Worm (Caenorhabditis elegans) whole organism, L3 larva: ENCODE data around the gene R07E4.3.

Source experiments
- ZK546.5 ChIP-seq: sonication (generic microtip); optimal IDR thresholded peaks from 2 replicates; lab custom pipeline; 2017; ENCODE audit warnings: missing biosample characterization, missing genetic modification characterization
- aly-2 ChIP-seq: fragments of 150-350 bp; optimal IDR thresholded peaks from 2 replicates; lab custom pipeline; 2014; ENCODE audit warnings: missing biosample characterization, missing genetic modification characterization
- ceh-16 ChIP-seq: sonication (generic microtip); optimal IDR thresholded peaks from 2 replicates; lab custom pipeline; 2017; ENCODE audit warnings: missing biosample characterization, missing genetic modification characterization
- ceh-28 ChIP-seq: fragments of 150-350 bp; optimal IDR thresholded peaks from 2 replicates; lab custom pipeline; 2014; ENCODE audit warnings: missing biosample characterization, missing genetic modification reagents, missing genetic modification characterization
- egl-5 ChIP-seq: fragments of 150-350 bp; optimal IDR thresholded peaks from 2 replicates; lab custom pipeline; 2017; ENCODE audit warnings: missing biosample characterization, missing genetic modification reagents, missing genetic modification characterization, inconsistent platforms
- elt-2 ChIP-seq: sonication (generic microtip); optimal IDR thresholded peaks from 2 replicates; lab custom pipeline; 2016; ENCODE audit warnings: missing genetic modification reagents, mild to moderate bottlenecking, missing genetic modification characterization, missing compliant biosample characterization
- eor-1 ChIP-seq, 2 experiments: fragments of 150-350 bp; optimal IDR thresholded peaks; 2 replicates each; lab custom pipeline; 2014 to 2018; ENCODE audit warnings: missing biosample characterization in 2 of 2, missing genetic modification characterization in 2 of 2
- fkh-10 ChIP-seq: sonication (generic microtip); optimal IDR thresholded peaks from 2 replicates; lab custom pipeline; 2017; ENCODE audit warnings: missing biosample characterization, missing genetic modification reagents, missing genetic modification characterization
- hmg-11 ChIP-seq: sonication (generic microtip); optimal IDR thresholded peaks from 2 replicates; lab custom pipeline; 2016; ENCODE audit warnings: missing genetic modification characterization, missing compliant biosample characterization
- jun-1 ChIP-seq: fragments of 150-350 bp; optimal IDR thresholded peaks from 2 replicates; lab custom pipeline; 2014; ENCODE audit warnings: missing biosample characterization, missing genetic modification reagents, missing genetic modification characterization
- lin-15B ChIP-seq: fragments of 150-350 bp; optimal IDR thresholded peaks from 2 replicates; lab custom pipeline; 2014; ENCODE audit warnings: missing biosample characterization, missing genetic modification characterization
- lin-39 ChIP-seq: fragments of 150-350 bp; optimal IDR thresholded peaks from 2 replicates; lab custom pipeline; 2018; ENCODE audit warnings: missing biosample characterization, missing genetic modification reagents, missing genetic modification characterization
- mml-1 ChIP-seq: fragments of 150-350 bp; sonication (generic microtip); optimal IDR thresholded peaks from 3 replicates; lab custom pipeline; 2014; ENCODE audit warnings: missing biosample characterization, missing genetic modification characterization
- nfya-1 ChIP-seq: sonication (generic microtip); optimal IDR thresholded peaks from 2 replicates; lab custom pipeline; 2017; ENCODE audit warnings: missing genetic modification characterization, mild to moderate bottlenecking, missing compliant biosample characterization, antibody characterized with exemption, moderate library complexity; ENCODE audit not compliant: insufficient read depth
- nhr-11 ChIP-seq: fragments of 150-350 bp; optimal IDR thresholded peaks from 2 replicates; lab custom pipeline; 2014; ENCODE audit warnings: missing biosample characterization, missing genetic modification characterization
- nhr-43 ChIP-seq: sonication (generic microtip); optimal IDR thresholded peaks from 2 replicates; lab custom pipeline; 2016; ENCODE audit warnings: mild to moderate bottlenecking, missing genetic modification characterization, missing compliant biosample characterization; ENCODE audit not compliant: poor library complexity, severe bottlenecking
- nhr-67 ChIP-seq: fragments of 150-350 bp; optimal IDR thresholded peaks from 2 replicates; lab custom pipeline; 2014; ENCODE audit warnings: missing biosample characterization, missing genetic modification characterization
- nhr-77 ChIP-seq: fragments of 150-350 bp; optimal IDR thresholded peaks from 2 replicates; lab custom pipeline; 2014; ENCODE audit warnings: missing biosample characterization, missing genetic modification characterization
- pha-4 ChIP-seq: fragments of 150-350 bp; optimal IDR thresholded peaks from 2 replicates; lab custom pipeline; 2014; ENCODE audit warnings: missing biosample characterization, missing genetic modification reagents, missing genetic modification characterization
- pqm-1 ChIP-seq: fragments of 150-350 bp; optimal IDR thresholded peaks from 2 replicates; lab custom pipeline; 2017; ENCODE audit warnings: missing biosample characterization, missing genetic modification characterization, inconsistent platforms
- snpc-4 ChIP-seq: fragments of 150-350 bp; optimal IDR thresholded peaks from 2 replicates; lab custom pipeline; 2014; ENCODE audit warnings: missing biosample characterization, missing genetic modification characterization
- unc-62 ChIP-seq: fragments of 150-350 bp; sonication (generic microtip); optimal IDR thresholded peaks from 4 replicates; lab custom pipeline; 2014; ENCODE audit warnings: missing biosample characterization, missing genetic modification reagents, missing genetic modification characterization
- ztf-4 ChIP-seq: fragments of 150-350 bp; optimal IDR thresholded peaks from 2 replicates; lab custom pipeline; 2014; ENCODE audit warnings: missing biosample characterization, missing genetic modification characterization

The R07E4.3 gene

DNA sequence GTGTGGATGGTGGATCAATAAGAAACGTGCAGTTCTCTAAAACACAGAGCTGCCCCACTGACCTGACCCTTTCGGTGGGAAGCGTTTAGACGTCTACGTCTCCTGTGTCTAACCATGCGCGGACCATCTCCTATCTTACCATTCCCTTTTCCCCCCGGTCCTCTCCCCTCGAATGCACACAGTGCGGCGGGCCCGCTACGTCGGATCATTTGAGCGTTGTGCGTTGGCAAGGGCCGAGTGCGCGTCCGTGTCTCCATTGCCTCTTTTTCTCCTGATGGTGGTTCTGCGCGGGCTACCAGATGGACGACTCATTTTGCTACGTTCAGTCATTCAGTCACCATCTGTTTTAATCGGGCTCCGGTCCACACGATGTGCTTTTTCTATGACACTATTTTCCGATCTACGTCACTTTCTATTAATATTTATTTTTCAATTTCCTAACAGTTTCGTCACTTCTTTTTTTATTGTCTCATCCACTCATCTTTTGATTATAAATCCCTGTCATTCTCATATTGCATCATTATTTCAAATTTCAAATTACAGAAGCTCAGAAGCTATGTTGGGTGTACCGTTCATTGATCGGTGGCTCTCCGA, 42.5 kb downstream of the R07E4.3 start, which contains the start of gene inx-3:
Gene inx-3 (plus strand): TSS at position 544 of the 594 bp plus-strand sequence.
- TF ChIP-seq nhr-77, result no peak
- TF ChIP-seq, all 47 proteins: peak for 0

DNA sequence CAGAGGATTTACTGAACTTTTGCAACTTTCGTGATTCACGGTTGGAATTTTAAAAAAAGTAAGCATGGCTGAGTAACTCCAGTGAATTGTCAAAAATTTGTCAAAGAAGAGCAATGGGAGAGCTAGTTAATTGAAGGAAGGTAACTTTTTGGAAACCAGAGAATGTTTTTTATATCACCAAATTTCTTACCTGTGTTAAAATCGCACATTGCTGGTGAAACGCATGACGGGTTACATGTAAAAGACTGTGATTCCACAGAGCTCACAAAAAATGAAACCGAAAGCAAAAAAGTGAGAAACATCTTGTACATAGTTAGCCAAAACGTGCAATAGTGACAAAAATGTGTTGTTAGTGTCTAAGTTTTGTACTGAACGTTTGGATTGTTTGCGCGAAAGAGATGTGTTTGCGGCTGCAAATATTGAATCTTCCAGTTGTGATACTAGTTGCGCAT, 45.9 kb downstream of the R07E4.3 start, which contains the start of gene F22F4.9:
Gene F22F4.9 (minus strand): TSS at position 402 of the 452 bp plus-strand sequence.
- TF ChIP-seq egl-5 (tag; lab: Kevin White, UChicago) (no peak), pha-4 (tag; lab: Kevin White, UChicago) (peak; percentile 66)

DNA sequence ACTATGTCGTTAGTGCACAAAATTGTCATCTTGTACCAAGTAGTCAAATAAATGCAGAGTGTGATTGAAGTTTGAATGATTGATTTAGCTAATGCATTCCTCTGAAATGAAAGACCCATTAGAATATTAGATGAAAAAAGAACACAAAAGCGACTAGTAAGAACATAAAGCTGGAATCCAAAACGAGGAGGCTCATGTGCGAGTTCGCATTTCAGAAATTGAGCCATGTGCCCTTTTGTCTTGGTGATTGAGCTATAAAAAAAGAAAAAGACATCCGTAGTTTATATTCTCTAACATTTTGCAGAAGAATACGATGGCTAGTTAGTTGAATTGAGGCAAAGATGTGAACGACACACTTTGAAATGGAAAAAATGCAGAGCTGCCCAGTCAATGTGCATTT, 48.2 kb downstream of the R07E4.3 start, which contains the start of gene F22F4.4:
Gene F22F4.4 (minus strand): TSS at position 101 of the 400 bp plus-strand sequence.
- no peak for TF ChIP-seq nhr-11 (tag; lab: Kevin White, UChicago)
- TF ChIP-seq ztf-4 (tag; lab: Kevin White, UChicago), result no peak
- TF ChIP-seq egl-5 (tag; lab: Kevin White, UChicago), result no peak
- TF ChIP-seq ceh-16 (tag; lab: Kevin White, UChicago), result no peak
- TF ChIP-seq nhr-43 (tag; lab: Kevin White, UChicago), result no peak
- TF ChIP-seq mml-1 (tag; lab: Kevin White, UChicago), result no peak
- no peak for TF ChIP-seq hmg-11 (tag; lab: Kevin White, UChicago)

DNA sequence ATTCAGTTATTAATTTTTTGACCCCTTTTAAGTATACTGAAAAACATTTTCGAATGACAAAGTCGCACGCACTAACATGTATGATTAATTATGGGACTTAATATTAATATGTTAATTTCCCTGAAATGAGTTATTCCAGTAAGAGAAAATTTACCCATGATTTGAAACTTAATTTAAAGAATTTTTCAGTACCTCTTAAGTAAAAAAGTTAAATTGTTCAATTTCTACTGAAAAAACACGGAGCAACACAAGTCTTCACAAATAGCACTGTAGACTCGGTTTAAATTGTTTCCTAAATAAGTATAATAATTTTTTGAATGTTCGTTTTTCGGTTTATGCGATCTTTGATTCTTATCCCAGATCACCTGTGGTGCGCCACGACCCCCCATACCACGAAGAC, 49.2 kb downstream of the R07E4.3 start:
- TF ChIP-seq snpc-4 (tag; lab: Kevin White, UChicago) (no peak), ceh-16 (tag; lab: Kevin White, UChicago) (no peak), lin-39 (tag; lab: Kevin White, UChicago) (no peak), nfya-1 (tag; lab: Kevin White, UChicago) (no peak), lin-15B (no peak), fkh-10 (GFP tag; lab: Kevin White, UChicago) (no peak), aly-2 (tag; lab: Kevin White, UChicago) (no peak), nhr-77 (no peak), pqm-1 (tag; lab: Kevin White, UChicago) (no peak), eor-1 (tag; optimal IDR thresholded peaks at IDR 0.05; lab: Kevin White, UChicago) (no peak), jun-1 (no peak), nhr-67 (tag; lab: Kevin White, UChicago) (no peak), unc-62 (GFP tag; lab: Kevin White, UChicago) (no peak), ceh-28 (no peak), ZK546.5 (no peak), elt-2 (tag; lab: Kevin White, UChicago) (no peak)
